Fruit fly (Drosophila melanogaster) whole organism, embryonic: Measurements from ENCODE around the gene Coq5.

ENCODE experiments used
- ATbp ChIP-seq: fragments of 200-800 bp; sonication (Bioruptor generic); optimal IDR thresholded peaks from 2 replicates; lab custom pipeline; 2017; ENCODE audit warnings: missing biosample characterization, mild to moderate bottlenecking, missing genetic modification characterization, missing genetic modification reagents
- BEAF-32 ChIP-seq: fragments of 200-800 bp; sonication (Bioruptor generic); optimal IDR thresholded peaks from 3 replicates; lab custom pipeline; 2017; ENCODE audit warnings: missing biosample characterization, missing genetic modification characterization, mild to moderate bottlenecking, moderate library complexity, missing genetic modification reagents
- CG11093 ChIP-seq: fragments of 200-800 bp; sonication (Bioruptor generic); IDR thresholded peaks from 3 replicates; pipeline ENCODE4 v1.3.6; 2022; ENCODE audit warnings: missing biosample characterization, missing genetic modification characterization
- CG11247 ChIP-seq: fragments of 200-800 bp; sonication (Bioruptor generic); IDR thresholded peaks from 2 replicates; pipeline ENCODE4 v1.3.6; 2022; ENCODE audit warnings: missing biosample characterization, missing genetic modification characterization
- CG11504 ChIP-seq: fragments of 200-800 bp; sonication (Bioruptor generic); optimal IDR thresholded peaks from 3 replicates; lab custom pipeline; 2019; ENCODE audit warnings: missing biosample characterization, mild to moderate bottlenecking, missing genetic modification characterization, moderate library complexity
- CG14050 ChIP-seq: fragments of 200-800 bp; sonication (Bioruptor generic); IDR thresholded peaks from 3 replicates; pipeline ENCODE4 v1.3.6; 2022; ENCODE audit warnings: missing biosample characterization, missing genetic modification characterization
- CG14441 ChIP-seq: fragments of 200-800 bp; sonication (Bioruptor generic); IDR thresholded peaks from 2 replicates; pipeline ENCODE4 v1.3.6; 2022; ENCODE audit warnings: missing biosample characterization, missing genetic modification characterization
- CG15479 ChIP-seq: fragments of 200-800 bp; sonication (Bioruptor generic); optimal IDR thresholded peaks from 3 replicates; lab custom pipeline; 2019; ENCODE audit warnings: missing biosample characterization, mild to moderate bottlenecking, missing genetic modification characterization, moderate library complexity
- CG16863 ChIP-seq: fragments of 200-800 bp; sonication (Bioruptor generic); optimal IDR thresholded peaks from 3 replicates; lab custom pipeline; 2016; ENCODE audit warnings: missing biosample characterization, missing genetic modification characterization
- CG17829 ChIP-seq: fragments of 200-800 bp; optimal IDR thresholded peaks from 2 replicates; lab custom pipeline; 2019; ENCODE audit warnings: missing biosample characterization, mild to moderate bottlenecking, missing genetic modification characterization, moderate library complexity
- CG18619 ChIP-seq: fragments of 200-800 bp; sonication (Bioruptor generic); optimal IDR thresholded peaks from 3 replicates; lab custom pipeline; 2017; ENCODE audit warnings: missing biosample characterization, mild to moderate bottlenecking, missing genetic modification characterization
- CG2875 ChIP-seq: fragments of 200-800 bp; sonication (Bioruptor generic); optimal IDR thresholded peaks from 2 replicates; lab custom pipeline; 2017; ENCODE audit warnings: missing biosample characterization, mild to moderate bottlenecking, missing genetic modification characterization, missing genetic modification reagents
- CG2889 ChIP-seq: fragments of 200-800 bp; sonication (Bioruptor generic); IDR thresholded peaks from 3 replicates; pipeline ENCODE4 v1.3.6; 2022; ENCODE audit warnings: missing biosample characterization, missing genetic modification characterization
- CG6175 ChIP-seq: fragments of 200-800 bp; sonication (Bioruptor generic); IDR thresholded peaks from 3 replicates; pipeline ENCODE4 v1.3.6; 2022; ENCODE audit warnings: missing biosample characterization, missing genetic modification characterization
- CG6689 ChIP-seq: fragments of 200-800 bp; sonication (Bioruptor generic); IDR thresholded peaks from 2 replicates; pipeline ENCODE4 v1.3.6; 2022; ENCODE audit warnings: missing biosample characterization, missing genetic modification characterization
- CG6854 ChIP-seq: fragments of 200-800 bp; sonication (Bioruptor generic); optimal IDR thresholded peaks from 3 replicates; lab custom pipeline; 2017; ENCODE audit warnings: missing biosample characterization, mild to moderate bottlenecking, missing genetic modification characterization
- CHES-1-like ChIP-seq: fragments of 200-800 bp; sonication (Bioruptor generic); optimal IDR thresholded peaks from 2 replicates; lab custom pipeline; 2016; ENCODE audit warnings: missing biosample characterization, missing genetic modification characterization
- CkIIα-i1 ChIP-seq: fragments of 200-800 bp; sonication (Bioruptor generic); IDR thresholded peaks from 2 replicates; pipeline ENCODE4 v1.3.6; 2022; ENCODE audit warnings: missing biosample characterization, missing genetic modification characterization
- D19B ChIP-seq: fragments of 200-800 bp; sonication (Bioruptor generic); optimal IDR thresholded peaks from 2 replicates; lab custom pipeline; 2017; ENCODE audit warnings: missing biosample characterization, mild to moderate bottlenecking, missing genetic modification characterization
- Dbx ChIP-seq: fragments of 200-800 bp; sonication (Bioruptor generic); IDR thresholded peaks from 3 replicates; pipeline ENCODE4 v1.3.6; 2022; ENCODE audit warnings: missing biosample characterization, missing genetic modification characterization
- Dek ChIP-seq: fragments of 200-800 bp; sonication (Bioruptor generic); optimal IDR thresholded peaks from 3 replicates; lab custom pipeline; 2019; ENCODE audit warnings: missing biosample characterization, mild to moderate bottlenecking, missing genetic modification characterization, moderate library complexity
- GATAe ChIP-seq: fragments of 200-800 bp; sonication (Bioruptor generic); conservative IDR thresholded peaks from 2 replicates; pipeline ENCODE4 v1.3.6; 2022; ENCODE audit warnings: missing biosample characterization, missing genetic modification characterization
- Hr3 ChIP-seq: fragments of 200-800 bp; sonication (Bioruptor generic); optimal IDR thresholded peaks from 3 replicates; lab custom pipeline; 2016; ENCODE audit warnings: missing biosample characterization, missing genetic modification characterization
- Oli ChIP-seq: fragments of 200-800 bp; sonication (Bioruptor generic); optimal IDR thresholded peaks from 2 replicates; lab custom pipeline; 2018; ENCODE audit warnings: missing biosample characterization, mild to moderate bottlenecking, missing genetic modification characterization, moderate library complexity
- Sry-β ChIP-seq: fragments of 200-800 bp; sonication (Bioruptor generic); optimal IDR thresholded peaks from 2 replicates; lab custom pipeline; 2018; ENCODE audit warnings: missing biosample characterization, mild to moderate bottlenecking, missing genetic modification characterization, moderate library complexity
- ab ChIP-seq: fragments of 200-800 bp; sonication (Bioruptor generic); optimal IDR thresholded peaks from 2 replicates; lab custom pipeline; 2016; ENCODE audit warnings: missing biosample characterization, missing genetic modification characterization
- abd-A ChIP-seq: fragments of 200-800 bp; sonication (Bioruptor generic); optimal IDR thresholded peaks from 3 replicates; lab custom pipeline; 2019; ENCODE audit warnings: missing biosample characterization, mild to moderate bottlenecking, missing genetic modification characterization, moderate library complexity
- ara ChIP-seq: fragments of 200-800 bp; sonication (Bioruptor generic); IDR thresholded peaks from 2 replicates; pipeline ENCODE4 v1.3.6; 2022; ENCODE audit warnings: missing biosample characterization, missing genetic modification characterization
- ase ChIP-seq: fragments of 200-800 bp; sonication (Bioruptor generic); IDR thresholded peaks from 3 replicates; pipeline ENCODE4 v1.3.6; 2022; ENCODE audit warnings: missing biosample characterization, missing genetic modification characterization
- chif ChIP-seq, 2 experiments: fragments of 200-800 bp; sonication (Bioruptor generic); optimal IDR thresholded peaks; 3 replicates each; lab custom pipeline; 2016; ENCODE audit warnings: missing biosample characterization in 2 of 2, missing genetic modification characterization in 2 of 2
- chinmo ChIP-seq: fragments of 200-800 bp; sonication (Bioruptor generic); IDR thresholded peaks from 4 replicates; pipeline ENCODE4 v1.3.6; 2022; ENCODE audit warnings: missing biosample characterization, missing genetic modification characterization; ENCODE audit not compliant: partially characterized antibody
- crp ChIP-seq, 2 experiments: fragments of 200-800 bp; sonication (Bioruptor generic); optimal IDR thresholded peaks; 2 replicates in 1 of 2; 3 replicates in 1 of 2; lab custom pipeline; 2017; ENCODE audit warnings: missing biosample characterization in 2 of 2, missing genetic modification characterization in 2 of 2, mild to moderate bottlenecking in 1 of 2, moderate library complexity in 1 of 2
- disco-r ChIP-seq: fragments of 200-800 bp; sonication (Bioruptor generic); optimal IDR thresholded peaks from 2 replicates; lab custom pipeline; 2016; ENCODE audit warnings: missing biosample characterization, missing genetic modification characterization
- fd64A ChIP-seq: fragments of 200-800 bp; sonication (Bioruptor generic); optimal IDR thresholded peaks from 3 replicates; lab custom pipeline; 2018; ENCODE audit warnings: missing biosample characterization, mild to moderate bottlenecking, missing genetic modification characterization
- fru ChIP-seq: fragments of >200 bp; optimal IDR thresholded peaks from 2 replicates; lab custom pipeline; 2017
- jing ChIP-seq: fragments of 200-800 bp; sonication (Bioruptor generic); optimal IDR thresholded peaks from 2 replicates; lab custom pipeline; 2018; ENCODE audit warnings: missing biosample characterization, mild to moderate bottlenecking, missing genetic modification characterization
- kni ChIP-seq: fragments of 200-800 bp; sonication (Bioruptor generic); optimal IDR thresholded peaks from 3 replicates; lab custom pipeline; 2017; ENCODE audit warnings: mild to moderate bottlenecking, missing biosample characterization, missing genetic modification reagents, missing genetic modification characterization
- lilli ChIP-seq: fragments of 200-800 bp; sonication (Bioruptor generic); optimal IDR thresholded peaks from 3 replicates; lab custom pipeline; 2016; ENCODE audit warnings: missing biosample characterization, missing genetic modification characterization
- maf-S ChIP-seq: fragments of 200-800 bp; sonication (Bioruptor generic); optimal IDR thresholded peaks from 2 replicates; lab custom pipeline; 2016; ENCODE audit warnings: missing biosample characterization, missing genetic modification characterization
- pho ChIP-seq: fragments of 200-800 bp; sonication (Bioruptor generic); optimal IDR thresholded peaks from 2 replicates; lab custom pipeline; 2016; ENCODE audit warnings: missing biosample characterization, missing genetic modification characterization
- pita ChIP-seq: fragments of 200-800 bp; sonication (Bioruptor generic); optimal IDR thresholded peaks from 2 replicates; lab custom pipeline; 2017; ENCODE audit warnings: missing biosample characterization, mild to moderate bottlenecking, missing genetic modification characterization
- psq ChIP-seq: fragments of 200-800 bp; sonication (Bioruptor generic); optimal IDR thresholded peaks from 2 replicates; lab custom pipeline; 2017; ENCODE audit warnings: missing biosample characterization, missing genetic modification characterization
- pum ChIP-seq: fragments of 200-800 bp; sonication (Bioruptor generic); optimal IDR thresholded peaks from 2 replicates; lab custom pipeline; 2016; ENCODE audit warnings: missing biosample characterization, missing genetic modification characterization
- seq ChIP-seq: fragments of 200-800 bp; sonication (Bioruptor generic); IDR thresholded peaks from 2 replicates; pipeline ENCODE4 v1.3.6; 2022; ENCODE audit warnings: missing biosample characterization, missing genetic modification characterization
- sim ChIP-seq: fragments of 200-800 bp; sonication (Bioruptor generic); IDR thresholded peaks from 2 replicates; pipeline ENCODE4 v1.3.6; 2022; ENCODE audit warnings: missing biosample characterization, missing genetic modification characterization
- slp2 ChIP-seq: fragments of 200-800 bp; sonication (Bioruptor generic); optimal IDR thresholded peaks from 2 replicates; lab custom pipeline; 2016; ENCODE audit warnings: missing biosample characterization, missing genetic modification characterization
- so ChIP-seq: fragments of 200-800 bp; sonication (Bioruptor generic); IDR thresholded peaks from 3 replicates; pipeline ENCODE4 v1.3.6; 2022; ENCODE audit warnings: missing biosample characterization, missing genetic modification characterization
- trem ChIP-seq: fragments of 200-800 bp; optimal IDR thresholded peaks from 3 replicates; lab custom pipeline; 2019; ENCODE audit warnings: missing biosample characterization, mild to moderate bottlenecking, missing genetic modification characterization, moderate library complexity
- tup ChIP-seq: fragments of 200-800 bp; sonication (Bioruptor generic); optimal IDR thresholded peaks from 2 replicates; lab custom pipeline; 2016; ENCODE audit warnings: missing biosample characterization, mild to moderate bottlenecking, missing genetic modification characterization, moderate library complexity
- yki ChIP-seq: fragments of >200 bp; optimal IDR thresholded peaks from 3 replicates; lab custom pipeline; 2018

Gene Coq5

DNA sequence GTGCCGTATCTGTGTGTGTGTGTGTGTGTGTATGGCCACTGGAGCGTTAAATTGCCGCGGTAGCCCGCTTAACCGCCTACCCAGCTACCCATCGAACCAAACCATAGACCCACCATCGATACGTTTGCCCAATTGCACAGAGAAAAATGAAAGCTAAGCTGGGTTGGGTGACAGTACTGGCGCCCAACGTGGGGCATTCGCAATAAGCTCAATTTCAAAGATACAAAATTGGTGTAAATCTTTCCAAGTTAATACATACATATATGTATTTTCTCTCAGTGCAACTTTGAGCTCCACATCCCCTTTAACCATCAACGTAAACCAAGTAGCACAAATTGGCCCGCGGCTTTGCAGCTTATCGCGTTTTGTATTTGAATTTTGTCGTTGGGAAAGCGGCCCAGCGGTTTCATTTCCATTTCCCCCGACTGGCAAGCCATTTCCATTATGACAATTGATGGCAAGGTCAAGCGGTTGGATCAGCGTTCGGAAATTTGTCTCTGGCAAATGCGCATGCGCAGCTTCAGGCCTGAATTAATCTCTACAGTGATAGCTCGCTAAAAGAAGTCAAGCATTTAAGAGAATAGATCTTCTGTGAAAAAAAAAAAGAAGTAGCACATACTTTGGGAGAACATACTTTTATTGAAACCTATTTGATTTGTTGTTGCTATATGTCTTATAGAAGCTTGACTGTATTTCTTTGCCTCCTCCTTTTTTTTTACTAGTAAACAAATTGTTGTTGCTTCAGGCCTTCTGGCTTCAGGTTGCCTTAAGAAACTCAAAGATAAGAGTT is 38.2 kb upstream of the Coq5 start (continued):
- TF ChIP-seq CG6689 (GFP tag; lab: Robert Waterston, UW) (peak; percentile 68), kni (GFP tag; lab: Kevin White, UChicago) (no peak), Hr3 (GFP tag; lab: Kevin White, UChicago) (peak; percentile 65), GATAe (GFP tag; lab: Robert Waterston, UW) (no peak; the same call in 1 of the 2 replicates), ase (GFP tag; lab: Robert Waterston, UW) (peak; percentile 83), CHES-1-like (GFP tag; lab: Kevin White, UChicago) (peak; percentile 54), CG11504 (peak; percentile 82), trem (no peak), ab (GFP tag; lab: Kevin White, UChicago) (peak; percentile 66), jing (GFP tag; lab: Kevin White, UChicago) (peak; percentile 67), Oli (tag; lab: Kevin White, UChicago) (peak; percentile 80), CG2875 (peak; percentile 59), crp (GFP tag; optimal IDR thresholded peaks at IDR 0.05; lab: Kevin White, UChicago) (peak in 1 of 2 experiments; percentile 24), maf-S (GFP tag; lab: Kevin White, UChicago) (peak; percentile 47), so (GFP tag; lab: Robert Waterston, UW) (peak; percentile 76), CG16863 (GFP tag; lab: Kevin White, UChicago) (peak; percentile 67), psq (GFP tag; lab: Kevin White, UChicago) (no peak), CG18619 (peak; percentile 61), fru (lab: Kevin White, UChicago) (no peak), pum (GFP tag; lab: Kevin White, UChicago) (peak; percentile 68), D19B (GFP tag; lab: Kevin White, UChicago) (peak; percentile 15), seq (peak; percentile 68), CG6175 (peak; percentile 51; the same call in 1 of the 3 replicates), tup (peak; percentile 63), CG11093 (GFP tag; lab: Robert Waterston, UW) (peak; percentile 24; the same call in 1 of the 3 replicates), disco-r (GFP tag; lab: Kevin White, UChicago) (peak; percentile 46), pita (GFP tag; lab: Kevin White, UChicago) (no peak), CG11247 (GFP tag; lab: Robert Waterston, UW) (peak; percentile 71), CG6854 (peak; percentile 19), Dek (tag; lab: Kevin White, UChicago) (peak; percentile 24), chinmo (0 out of 4 replicates have a peak, but pooled peaks have one; percentile 53), slp2 (GFP tag; lab: Kevin White, UChicago) (peak; percentile 33), CG15479 (GFP tag; lab: Kevin White, UChicago) (no peak), yki (lab: Kevin White, UChicago) (no peak), CG17829 (tag; lab: Kevin White, UChicago) (peak; percentile 69), ATbp (GFP tag; lab: Kevin White, UChicago) (peak; percentile 80), BEAF-32 (GFP tag; lab: Kevin White, UChicago) (no peak), abd-A (tag; lab: Kevin White, UChicago) (peak; percentile 13), lilli (peak; percentile 63), fd64A (GFP tag; lab: Kevin White, UChicago) (peak; percentile 45), CG2889 (GFP tag; lab: Robert Waterston, UW) (peak; percentile 68; the same call in 2 of the 3 replicates), chif (GFP tag; optimal IDR thresholded peaks at IDR 0.05; lab: Kevin White, UChicago) (peak; percentile 66 to 77), CG14050 (GFP tag; lab: Robert Waterston, UW) (peak; percentile 82), Dbx (peak; percentile 52; the same call in 1 of the 3 replicates), CkIIα-i1 (GFP tag; lab: Robert Waterston, UW) (no peak), CG14441 (GFP tag; lab: Robert Waterston, UW) (peak; percentile 90), pho (GFP tag; lab: Kevin White, UChicago) (peak; percentile 27), ara (peak; percentile 76), sim (GFP tag; lab: Robert Waterston, UW) (peak; percentile 52; the same call in 1 of the 2 replicates), Sry-β (GFP tag; lab: Kevin White, UChicago) (no peak)
